Worm (Caenorhabditis elegans) whole organism, young adult: ENCODE measurements around the gene R53.8.

ENCODE experiments used
- B0019.2 ChIP-seq: fragments of 200-800 bp; sonication (Bioruptor generic); conservative IDR thresholded peaks from 2 replicates; pipeline ENCODE4 v1.3.6; 2022; ENCODE audit warnings: missing genetic modification reagents, missing genetic modification characterization, missing compliant biosample characterization
- B0261.1 ChIP-seq: sonication (generic microtip); optimal IDR thresholded peaks from 2 replicates; lab custom pipeline; 2016; ENCODE audit warnings: mild to moderate bottlenecking, missing genetic modification characterization, moderate library complexity, missing compliant biosample characterization
- C17E4.6 ChIP-seq: fragments of 200-800 bp; sonication (Bioruptor generic); IDR thresholded peaks from 2 replicates; pipeline ENCODE4 v1.3.6; 2022; ENCODE audit warnings: missing genetic modification reagents, missing genetic modification characterization, missing compliant biosample characterization
- F23B12.7 ChIP-seq: sonication (generic microtip); optimal IDR thresholded peaks from 2 replicates; lab custom pipeline; 2017; ENCODE audit warnings: missing genetic modification characterization, mild to moderate bottlenecking, missing compliant biosample characterization, antibody characterized with exemption, moderate library complexity; ENCODE audit not compliant: insufficient read depth
- F55B11.4 ChIP-seq: sonication (generic microtip); optimal IDR thresholded peaks from 2 replicates; lab custom pipeline; 2016; ENCODE audit warnings: missing compliant biosample characterization, missing genetic modification characterization, borderline replicate concordance; ENCODE audit not compliant: insufficient read depth
- K12H6.12 ChIP-seq: fragments of 200-800 bp; sonication (Bioruptor generic); optimal IDR thresholded peaks from 2 replicates; lab custom pipeline; 2018; ENCODE audit warnings: mild to moderate bottlenecking, missing genetic modification characterization, missing compliant biosample characterization
- T07F8.4 ChIP-seq: sonication (generic microtip); optimal IDR thresholded peaks from 2 replicates; lab custom pipeline; 2016; ENCODE audit warnings: mild to moderate bottlenecking, missing genetic modification characterization, moderate library complexity, missing compliant biosample characterization
- Y53G8AR.9 ChIP-seq: fragments of 200-800 bp; sonication (Bioruptor generic); conservative IDR thresholded peaks from 2 replicates; pipeline ENCODE4 v1.3.6; 2022; ENCODE audit warnings: missing genetic modification reagents, missing genetic modification characterization, missing compliant biosample characterization
- Y79H2A.3 ChIP-seq: fragments of 200-800 bp; sonication (Bioruptor generic); conservative IDR thresholded peaks from 2 replicates; pipeline ENCODE4 v1.3.6; 2022; ENCODE audit warnings: missing genetic modification reagents, missing genetic modification characterization, missing compliant biosample characterization
- ama-1 ChIP-seq, 3 experiments: fragments of 150-350 bp in 1 of 3; sonication (generic microtip) in 2 of 3; optimal IDR thresholded peaks; 2 replicates each; lab custom pipeline; 2014 to 2018; ENCODE audit warnings: missing biosample characterization in 2 of 3, missing genetic modification characterization in 2 of 3, missing genetic modification reagents in 2 of 3
- aptf-2 ChIP-seq: fragments of 200-800 bp; sonication (Bioruptor generic); conservative IDR thresholded peaks from 2 replicates; pipeline ENCODE4 v1.3.6; 2022; ENCODE audit warnings: missing genetic modification reagents, missing genetic modification characterization, missing compliant biosample characterization
- athp-1 ChIP-seq: sonication (generic microtip); optimal IDR thresholded peaks from 2 replicates; lab custom pipeline; 2017; ENCODE audit warnings: mild to moderate bottlenecking, missing genetic modification characterization, missing compliant biosample characterization
- ceh-27 ChIP-seq: fragments of 200-800 bp; sonication (Bioruptor generic); optimal IDR thresholded peaks from 2 replicates; lab custom pipeline; 2018; ENCODE audit warnings: mild to moderate bottlenecking, missing genetic modification characterization, moderate library complexity, missing compliant biosample characterization
- ceh-91 ChIP-seq: fragments of 200-800 bp; sonication (Bioruptor generic); IDR thresholded peaks from 2 replicates; pipeline ENCODE4 v1.3.6; 2022; ENCODE audit warnings: missing genetic modification reagents, missing genetic modification characterization, missing compliant biosample characterization
- dpff-1 ChIP-seq: sonication (generic microtip); optimal IDR thresholded peaks from 2 replicates; lab custom pipeline; 2017; ENCODE audit warnings: mild to moderate bottlenecking, missing genetic modification characterization, missing compliant biosample characterization
- dpl-1 ChIP-seq: fragments of 150-350 bp; optimal IDR thresholded peaks from 2 replicates; lab custom pipeline; 2014; ENCODE audit warnings: missing biosample characterization, missing genetic modification reagents, missing genetic modification characterization
- efl-1 ChIP-seq: fragments of 150-350 bp; optimal IDR thresholded peaks from 2 replicates; lab custom pipeline; 2014; ENCODE audit warnings: missing biosample characterization, missing genetic modification reagents, missing genetic modification characterization
- hmg-1.2 ChIP-seq: fragments of 200-800 bp; sonication (Bioruptor generic); IDR thresholded peaks from 2 replicates; pipeline ENCODE4 v1.3.6; 2022; ENCODE audit warnings: missing genetic modification reagents, missing genetic modification characterization, missing compliant biosample characterization
- hrde-1 ChIP-seq: sonication (generic microtip); optimal IDR thresholded peaks from 2 replicates; lab custom pipeline; 2016; ENCODE audit warnings: missing genetic modification characterization, mild to moderate bottlenecking, missing compliant biosample characterization, moderate library complexity, missing genotype, missing genetic modification reagents, borderline replicate concordance
- let-526 ChIP-seq: fragments of 200-800 bp; sonication (Bioruptor generic); IDR thresholded peaks from 2 replicates; pipeline ENCODE4 v1.3.6; 2022; ENCODE audit warnings: missing genetic modification reagents, missing genetic modification characterization, missing compliant biosample characterization
- lin-26 ChIP-seq: fragments of 200-800 bp; sonication (Bioruptor generic); IDR thresholded peaks from 2 replicates; pipeline ENCODE4 v1.3.6; 2022; ENCODE audit warnings: missing genetic modification reagents, missing genetic modification characterization, missing compliant biosample characterization
- lin-40 ChIP-seq: sonication (generic microtip); optimal IDR thresholded peaks from 2 replicates; lab custom pipeline; 2016; ENCODE audit warnings: missing genetic modification characterization, mild to moderate bottlenecking, missing compliant biosample characterization, missing genotype, missing genetic modification reagents
- lir-1 ChIP-seq: fragments of 200-800 bp; sonication (Bioruptor generic); conservative IDR thresholded peaks from 2 replicates; pipeline ENCODE4 v1.3.6; 2022; ENCODE audit warnings: missing genetic modification reagents, missing genetic modification characterization, missing compliant biosample characterization
- madf-3 ChIP-seq: fragments of 200-800 bp; sonication (Bioruptor generic); IDR thresholded peaks from 2 replicates; pipeline ENCODE4 v1.3.6; 2022; ENCODE audit warnings: missing genetic modification reagents, missing genetic modification characterization, missing compliant biosample characterization
- mxl-1 ChIP-seq: sonication (generic microtip); optimal IDR thresholded peaks from 2 replicates; lab custom pipeline; 2016; ENCODE audit warnings: missing genetic modification characterization, missing compliant biosample characterization
- nfyb-1 ChIP-seq: fragments of 200-800 bp; sonication (Bioruptor generic); IDR thresholded peaks from 2 replicates; pipeline ENCODE4 v1.3.6; 2022; ENCODE audit warnings: missing genetic modification reagents, missing genetic modification characterization, missing compliant biosample characterization
- nhr-120 ChIP-seq: fragments of 200-800 bp; sonication (Bioruptor generic); IDR thresholded peaks from 2 replicates; pipeline ENCODE4 v1.3.6; 2022; ENCODE audit warnings: missing genetic modification characterization, missing compliant biosample characterization
- nhr-80 ChIP-seq: sonication (generic microtip); optimal IDR thresholded peaks from 2 replicates; lab custom pipeline; 2016; ENCODE audit warnings: missing genetic modification characterization, missing compliant biosample characterization
- pha-4 ChIP-seq: fragments of 150-350 bp; sonication (generic microtip); optimal IDR thresholded peaks from 2 replicates; lab custom pipeline; 2014; ENCODE audit warnings: missing biosample characterization, missing genetic modification reagents, missing genetic modification characterization
- rec-8 ChIP-seq, 2 experiments: sonication (generic microtip); optimal IDR thresholded peaks; 2 replicates each; lab custom pipeline; 2016; ENCODE audit warnings: mild to moderate bottlenecking in 2 of 2, missing genetic modification characterization in 2 of 2, missing genetic modification reagents in 2 of 2, missing genotype in 2 of 2, missing biosample characterization in 1 of 2, missing compliant biosample characterization in 1 of 2, moderate library complexity in 1 of 2
- snpc-1.1 ChIP-seq: sonication (generic microtip); optimal IDR thresholded peaks from 2 replicates; lab custom pipeline; 2017; ENCODE audit warnings: missing genetic modification characterization, mild to moderate bottlenecking, missing compliant biosample characterization, antibody characterized with exemption, moderate library complexity, missing genotype, missing genetic modification reagents; ENCODE audit not compliant: insufficient read depth
- snpc-1.3 ChIP-seq: sonication (generic microtip); optimal IDR thresholded peaks from 2 replicates; lab custom pipeline; 2017; ENCODE audit warnings: missing genetic modification characterization, mild to moderate bottlenecking, missing compliant biosample characterization, antibody characterized with exemption, moderate library complexity, missing genotype, missing genetic modification reagents; ENCODE audit not compliant: insufficient read depth
- snpc-3.4 ChIP-seq: sonication (generic microtip); optimal IDR thresholded peaks from 2 replicates; lab custom pipeline; 2017; ENCODE audit warnings: missing genetic modification characterization, mild to moderate bottlenecking, missing compliant biosample characterization, antibody characterized with exemption, moderate library complexity, missing genotype, missing genetic modification reagents
- zfh-2 ChIP-seq: fragments of 200-800 bp; sonication (Bioruptor generic); conservative IDR thresholded peaks from 2 replicates; pipeline ENCODE4 v1.3.6; 2022; ENCODE audit warnings: missing genetic modification reagents, missing genetic modification characterization, missing compliant biosample characterization
- ztf-28 ChIP-seq: fragments of 200-800 bp; sonication (Bioruptor generic); IDR thresholded peaks from 2 replicates; pipeline ENCODE4 v1.3.6; 2022; ENCODE audit warnings: missing genetic modification reagents, missing genetic modification characterization, missing compliant biosample characterization
- ztf-6 ChIP-seq: fragments of 200-800 bp; sonication (Bioruptor generic); IDR thresholded peaks from 2 replicates; pipeline ENCODE4 v1.3.6; 2022; ENCODE audit warnings: missing genetic modification reagents, missing genetic modification characterization, missing compliant biosample characterization

The R53.8 gene

ce11 chrII:9967999-9968706 lies 8.4 kb upstream of the R53.8 start, which contains the start of the genes R53.4 and psf-1 (continued):
- TF ChIP-seq ztf-6 (GFP tag; lab: Robert Waterston, UW) (peak; percentile 36; the same call in 1 of the 2 replicates), Y53G8AR.9 (no peak), let-526 (GFP tag; lab: Robert Waterston, UW) (peak; percentile 47; the same call in 1 of the 2 replicates), nhr-80 (peak; percentile 20), lir-1 (GFP tag; lab: Robert Waterston, UW) (0 out of 2 replicates have a peak, but pooled peaks have one; percentile 32), nhr-120 (GFP tag; lab: Robert Waterston, UW) (no peak), rec-8 (tag; optimal IDR thresholded peaks at IDR 0.05; lab: Kevin White, UChicago) (no peak), ceh-27 (peak; percentile 76), efl-1 (GFP tag; lab: Kevin White, UChicago) (peak; percentile 46)

ce11 chrII:9970438-9971092 lies 5.9 kb upstream of the R53.8 start, which contains the start of gene R53.5:
Gene R53.5 (minus strand): TSS chrII:9970488.
- TF ChIP-seq ama-1 (optimal IDR thresholded peaks at IDR 0.05; lab: Kevin White, UChicago), result no peak
- no peak for TF ChIP-seq ama-1 (GFP tag; optimal IDR thresholded peaks at IDR 0.05; lab: Kevin White, UChicago)
- TF ChIP-seq F23B12.7 (tag; lab: Kevin White, UChicago), result no peak
- TF ChIP-seq B0019.2, result no peak
- no peak for TF ChIP-seq pha-4 (tag; lab: Kevin White, UChicago)
- no peak for TF ChIP-seq zfh-2 (GFP tag; lab: Robert Waterston, UW)
- no peak for TF ChIP-seq aptf-2 (GFP tag; lab: Robert Waterston, UW)
- no peak for TF ChIP-seq C17E4.6
- no peak for TF ChIP-seq snpc-3.4 (tag; lab: Kevin White, UChicago)
- TF ChIP-seq snpc-1.1 (tag; lab: Kevin White, UChicago), result no peak
- TF ChIP-seq T07F8.4, result no peak
- TF ChIP-seq nfyb-1, result 0 out of 2 replicates have a peak, but pooled peaks have one; percentile 10
- peak; percentile 4 for TF ChIP-seq snpc-1.3 (tag; lab: Kevin White, UChicago)
- TF ChIP-seq dpl-1 (GFP tag; lab: Kevin White, UChicago), result no peak
- no peak for TF ChIP-seq B0261.1 (tag; lab: Kevin White, UChicago)
- TF ChIP-seq ztf-6 (GFP tag; lab: Robert Waterston, UW), result no peak
- TF ChIP-seq madf-3, result no peak
- TF ChIP-seq nhr-120 (GFP tag; lab: Robert Waterston, UW), result no peak
- TF ChIP-seq dpff-1 (tag; lab: Kevin White, UChicago), result no peak
- TF ChIP-seq hrde-1, result no peak
- no peak for TF ChIP-seq Y53G8AR.9
- TF ChIP-seq mxl-1, result no peak
- TF ChIP-seq lin-26 (GFP tag; lab: Robert Waterston, UW), result no peak
- TF ChIP-seq K12H6.12 (tag; lab: Kevin White, UChicago), result peak; percentile 19
- no peak for TF ChIP-seq ceh-91 (GFP tag; lab: Robert Waterston, UW)
- peak in 1 of 2 experiments; percentile 10 for TF ChIP-seq rec-8 (tag; optimal IDR thresholded peaks at IDR 0.05; lab: Kevin White, UChicago)
- no peak for TF ChIP-seq F55B11.4
- no peak for TF ChIP-seq lin-40
- TF ChIP-seq hmg-1.2 (GFP tag; lab: Robert Waterston, UW), result peak; percentile 73
- TF ChIP-seq Y79H2A.3, result no peak
- no peak for TF ChIP-seq athp-1 (tag; lab: Kevin White, UChicago)
- no peak for TF ChIP-seq ztf-28 (GFP tag; lab: Robert Waterston, UW)
